Fruit fly (Drosophila melanogaster): Measurements from ENCODE around the gene CG46025.
A peak's percentile ranks its signal among the peaks of the same experiment; 100 is the strongest.

CG46025 gene

DNA sequence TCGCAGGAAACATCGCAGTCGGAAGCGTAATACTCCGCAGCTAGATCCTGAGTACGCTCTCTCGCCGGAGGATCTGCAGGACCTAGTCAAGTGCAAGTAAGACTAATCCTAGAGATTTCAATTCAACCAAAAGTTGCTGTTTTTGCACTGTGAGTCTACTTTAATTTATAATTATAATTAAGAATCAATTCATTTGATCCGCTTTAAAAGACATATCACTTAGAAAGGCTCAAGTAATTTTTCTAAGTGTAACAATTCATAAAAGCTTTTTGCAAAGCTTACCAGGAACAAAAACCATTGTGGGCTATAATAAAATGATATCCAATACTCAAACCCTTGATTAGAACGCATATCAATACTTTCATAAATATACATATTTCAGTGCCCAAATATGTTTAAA, 2.9 kb downstream of the CG46025 start (continued):
- no peak for TF ChIP-seq CG9817 (tag; optimal IDR thresholded peaks at IDR 0.05)
- no peak for TF ChIP-seq nerfin-2 (GFP tag; IDR thresholded peaks at IDR 0.05; ENCODE audit: partially characterized antibody)
- TF ChIP-seq CG34376 (GFP tag; optimal IDR thresholded peaks at IDR 0.05): no peak
- no peak for TF ChIP-seq corto (GFP tag; optimal IDR thresholded peaks at IDR 0.05)
- no peak for TF ChIP-seq jing (GFP tag; optimal IDR thresholded peaks at IDR 0.05)
- no peak for TF ChIP-seq hkb (optimal IDR thresholded peaks at IDR 0.05)
- TF ChIP-seq hkb (GFP tag; IDR thresholded peaks at IDR 0.05): no peak
- TF ChIP-seq Nf-YC (tag; optimal IDR thresholded peaks at IDR 0.05): no peak
- no peak for TF ChIP-seq CG10321 (GFP tag; IDR thresholded peaks at IDR 0.05)
- no peak for TF ChIP-seq eve (GFP tag; optimal IDR thresholded peaks at IDR 0.05)
- TF ChIP-seq gt (GFP tag; IDR thresholded peaks at IDR 0.05): no peak
- TF ChIP-seq sens-2 (GFP tag; IDR thresholded peaks at IDR 0.05): no peak
- no peak for TF ChIP-seq CG32767 (GFP tag; IDR thresholded peaks at IDR 0.05)
- TF ChIP-seq CG3065 (GFP tag; optimal IDR thresholded peaks at IDR 0.05): no peak
- TF ChIP-seq CG43689 (GFP tag; IDR thresholded peaks at IDR 0.05): 0 out of 2 replicates have a peak, but pooled peaks have one; percentile 6
- TF ChIP-seq CG5953 (GFP tag; IDR thresholded peaks at IDR 0.05): 0 out of 2 replicates have a peak, but pooled peaks have one; percentile 16
- no peak for TF ChIP-seq CG12219 (GFP tag; optimal IDR thresholded peaks at IDR 0.05)
- no peak for TF ChIP-seq Hsf (GFP tag; optimal IDR thresholded peaks at IDR 0.05)
- no peak for TF ChIP-seq CG10431 (GFP tag; optimal IDR thresholded peaks at IDR 0.05)
- no peak for TF ChIP-seq CG8089 (GFP tag; optimal IDR thresholded peaks at IDR 0.05)
- TF ChIP-seq sd (tag; optimal IDR thresholded peaks at IDR 0.05): no peak
- no peak for TF ChIP-seq CG8765 (GFP tag; IDR thresholded peaks at IDR 0.05)
- no peak for TF ChIP-seq Bteb2 (GFP tag; optimal IDR thresholded peaks at IDR 0.05)
- TF ChIP-seq CG10209 (GFP tag; optimal IDR thresholded peaks at IDR 0.05): no peak
- TF ChIP-seq HmgD (GFP tag; optimal IDR thresholded peaks at IDR 0.05): no peak
- TF ChIP-seq Sin3A (optimal IDR thresholded peaks at IDR 0.05): no peak
- no peak for TF ChIP-seq CG17912 (GFP tag; optimal IDR thresholded peaks at IDR 0.05)
- TF ChIP-seq sens (GFP tag): peak; percentile 69
- TF ChIP-seq Blimp-1 (GFP tag; optimal IDR thresholded peaks at IDR 0.05): no peak
- TF ChIP-seq gem (tag; optimal IDR thresholded peaks at IDR 0.05): peak; percentile 50
- no peak for TF ChIP-seq prd (optimal IDR thresholded peaks at IDR 0.05)
- no peak for TF ChIP-seq prd (GFP tag; IDR thresholded peaks at IDR 0.05)
- TF ChIP-seq CG12104 (GFP tag; optimal IDR thresholded peaks at IDR 0.05): no peak
- TF ChIP-seq maf-S (GFP tag; optimal IDR thresholded peaks at IDR 0.05): no peak
- no peak for TF ChIP-seq CG11093 (GFP tag; IDR thresholded peaks at IDR 0.05)
- no peak for TF ChIP-seq CG11723 (GFP tag; optimal IDR thresholded peaks at IDR 0.05)
- no peak for TF ChIP-seq vvl (GFP tag; IDR thresholded peaks at IDR 0.05)
- TF ChIP-seq HmgZ (tag; optimal IDR thresholded peaks at IDR 0.05): no peak
- TF ChIP-seq peb (GFP tag; IDR thresholded peaks at IDR 0.05): no peak
- 0 out of 2 replicates have a peak, but pooled peaks have one; percentile 17 for TF ChIP-seq CG11247 (GFP tag; IDR thresholded peaks at IDR 0.05)
- no peak for TF ChIP-seq CG4404 (GFP tag; IDR thresholded peaks at IDR 0.05)
- TF ChIP-seq CG18011 (GFP tag; optimal IDR thresholded peaks at IDR 0.05): no peak
- TF ChIP-seq lmd (GFP tag; IDR thresholded peaks at IDR 0.05): peak; percentile 22; the same call in 1 of the 2 replicates
- TF ChIP-seq CG30431 (GFP tag; optimal IDR thresholded peaks at IDR 0.05): no peak
- no peak for TF ChIP-seq bsh (GFP tag; optimal IDR thresholded peaks at IDR 0.05)
- TF ChIP-seq YL-1 (GFP tag; optimal IDR thresholded peaks at IDR 0.05): no peak
- 0 out of 2 replicates have a peak, but pooled peaks have one; percentile 14 for TF ChIP-seq Rfx (GFP tag; IDR thresholded peaks at IDR 0.05)
- TF ChIP-seq Xbp1 (GFP tag; optimal IDR thresholded peaks at IDR 0.05): peak; percentile 8
- TF ChIP-seq CG17359 (tag; optimal IDR thresholded peaks at IDR 0.05): no peak
- no peak for TF ChIP-seq CG1024 (GFP tag; IDR thresholded peaks at IDR 0.05)
- no peak for TF ChIP-seq Atf-2 (GFP tag; optimal IDR thresholded peaks at IDR 0.05)
- no peak for TF ChIP-seq CrebB (tag; optimal IDR thresholded peaks at IDR 0.05)
- TF ChIP-seq inv (GFP tag; IDR thresholded peaks at IDR 0.05; ENCODE audit: partially characterized antibody): no peak

All from whole organism, embryonic.